Worm (Caenorhabditis elegans): ENCODE measurements around the gene dod-24.
A peak's percentile ranks its signal among the peaks of the same experiment; 100 is the strongest.

dod-24 gene

ce11 chrIV:12962564-12962963 is 21.4 kb upstream of the dod-24 start, which contains the start of gene F55G11.8:
TSS of gene F55G11.8 (plus strand) at chrIV:12962808.
- TF ChIP-seq W03F9.2 (tag; optimal IDR thresholded peaks at IDR 0.05), result no peak
- no peak for TF ChIP-seq dao-5 (tag; optimal IDR thresholded peaks at IDR 0.05)
- no peak for TF ChIP-seq him-1 (tag; optimal IDR thresholded peaks at IDR 0.05)

ce11 chrIV:12960136-12960535 is 19.0 kb upstream of the dod-24 start, which contains the start of gene F55G11.7:
TSS of gene F55G11.7 (plus strand) at chrIV:12960436.
- TF ChIP-seq him-1 (tag; optimal IDR thresholded peaks at IDR 0.05) (no peak), dao-5 (tag; optimal IDR thresholded peaks at IDR 0.05) (no peak), W03F9.2 (tag; optimal IDR thresholded peaks at IDR 0.05) (no peak)

ce11 chrIV:12957730-12958129 is 16.6 kb upstream of the dod-24 start, which contains the start of gene F55G11.6:
TSS of gene F55G11.6 (plus strand) at chrIV:12958030.
- TF ChIP-seq him-1 (tag; optimal IDR thresholded peaks at IDR 0.05), result no peak
- TF ChIP-seq dao-5 (tag; optimal IDR thresholded peaks at IDR 0.05), result no peak
- no peak for TF ChIP-seq W03F9.2 (tag; optimal IDR thresholded peaks at IDR 0.05)

- TF ChIP-seq W03F9.2 (tag; optimal IDR thresholded peaks at IDR 0.05) (no peak), him-1 (tag; optimal IDR thresholded peaks at IDR 0.05) (no peak), dao-5 (tag; optimal IDR thresholded peaks at IDR 0.05) (no peak)
These were observed 7.3 kb upstream of the dod-24 start, which contains the start of gene F55G11.10 for ce11 chrIV:12948470-12948869. TSS of gene F55G11.10 (plus strand) at chrIV:12948770.

ce11 chrIV:12946488-12946887 is 5.3 kb upstream of the dod-24 start, which contains the start of gene F55G11.1:
TSS of gene F55G11.1 (minus strand) at chrIV:12946588.
- TF ChIP-seq W03F9.2 (tag; optimal IDR thresholded peaks at IDR 0.05) (no peak), dao-5 (tag; optimal IDR thresholded peaks at IDR 0.05) (no peak), him-1 (tag; optimal IDR thresholded peaks at IDR 0.05) (no peak)

ce11 chrIV:12942633-12943032 is 1.5 kb upstream of the dod-24 start, which contains the start of gene dct-19:
TSS of gene dct-19 (plus strand) at chrIV:12942933.
- TF ChIP-seq dao-5 (tag; optimal IDR thresholded peaks at IDR 0.05) (no peak), W03F9.2 (tag; optimal IDR thresholded peaks at IDR 0.05) (no peak), him-1 (tag; optimal IDR thresholded peaks at IDR 0.05) (no peak)

ce11 chrIV:12936221-12936776 is 4.9 kb downstream of the dod-24 start, which contains the start of the genes cld-1 and dod-21:
TSS of gene cld-1 (minus strand) at chrIV:12936271.
TSS of gene dod-21 (plus strand) at chrIV:12936738.
- TF ChIP-seq dao-5 (tag; optimal IDR thresholded peaks at IDR 0.05), result no peak
- peak; percentile 28 for TF ChIP-seq W03F9.2 (tag; optimal IDR thresholded peaks at IDR 0.05)
- TF ChIP-seq him-1 (tag; optimal IDR thresholded peaks at IDR 0.05), result no peak

ce11 chrIV:12926639-12927038 is 14.5 kb downstream of the dod-24 start, which contains the start of gene srlf-5:
TSS of gene srlf-5 (minus strand) at chrIV:12926739.
- TF ChIP-seq him-1 (tag; optimal IDR thresholded peaks at IDR 0.05), result no peak
- no peak for TF ChIP-seq W03F9.2 (tag; optimal IDR thresholded peaks at IDR 0.05)

ce11 chrIV:12924332-12924731 is 16.8 kb downstream of the dod-24 start, which contains the start of gene srlf-4:
TSS of gene srlf-4 (minus strand) at chrIV:12924432.
- TF ChIP-seq dao-5 (tag; optimal IDR thresholded peaks at IDR 0.05), result no peak
- TF ChIP-seq W03F9.2 (tag; optimal IDR thresholded peaks at IDR 0.05), result no peak
- TF ChIP-seq him-1 (tag; optimal IDR thresholded peaks at IDR 0.05), result no peak

ce11 chrIV:12921027-12921426 is 20.1 kb downstream of the dod-24 start, which contains the start of gene C32H11.4:
TSS of gene C32H11.4 (plus strand) at chrIV:12921264.
- TF ChIP-seq W03F9.2 (tag; optimal IDR thresholded peaks at IDR 0.05) (no peak), him-1 (tag; optimal IDR thresholded peaks at IDR 0.05) (no peak), dao-5 (tag; optimal IDR thresholded peaks at IDR 0.05) (no peak)

ce11 chrIV:12920553-12920952 is 20.6 kb downstream of the dod-24 start:
- no peak for TF ChIP-seq him-1 (tag; optimal IDR thresholded peaks at IDR 0.05)
- no peak for TF ChIP-seq W03F9.2 (tag; optimal IDR thresholded peaks at IDR 0.05)
- no peak for TF ChIP-seq dao-5 (tag; optimal IDR thresholded peaks at IDR 0.05)

- TF ChIP-seq W03F9.2 (tag; optimal IDR thresholded peaks at IDR 0.05), result no peak
- TF ChIP-seq him-1 (tag; optimal IDR thresholded peaks at IDR 0.05), result no peak
- TF ChIP-seq dao-5 (tag; optimal IDR thresholded peaks at IDR 0.05), result no peak
These were observed 22.9 kb downstream of the dod-24 start, which contains the start of gene C32H11.3 for ce11 chrIV:12918256-12918655. TSS of gene C32H11.3 (plus strand) at chrIV:12918556.

- TF ChIP-seq dao-5 (tag; optimal IDR thresholded peaks at IDR 0.05) (no peak), him-1 (tag; optimal IDR thresholded peaks at IDR 0.05) (no peak), W03F9.2 (tag; optimal IDR thresholded peaks at IDR 0.05) (no peak)
These were observed 25.7 kb downstream of the dod-24 start, which contains the start of gene srz-15 for ce11 chrIV:12915479-12915878. TSS of gene srz-15 (plus strand) at chrIV:12915779.

- no peak for TF ChIP-seq dao-5 (tag; optimal IDR thresholded peaks at IDR 0.05)
- no peak for TF ChIP-seq him-1 (tag; optimal IDR thresholded peaks at IDR 0.05)
- TF ChIP-seq W03F9.2 (tag; optimal IDR thresholded peaks at IDR 0.05), result no peak
These were observed 26.6 kb downstream of the dod-24 start, which contains the start of gene irg-6 for ce11 chrIV:12914532-12915019. TSS of gene irg-6 (minus strand) at chrIV:12914969.
